Fruit fly (Drosophila melanogaster): Measurements from ENCODE around the gene snRNP-U1-C.

Gene snRNP-U1-C

DNA sequence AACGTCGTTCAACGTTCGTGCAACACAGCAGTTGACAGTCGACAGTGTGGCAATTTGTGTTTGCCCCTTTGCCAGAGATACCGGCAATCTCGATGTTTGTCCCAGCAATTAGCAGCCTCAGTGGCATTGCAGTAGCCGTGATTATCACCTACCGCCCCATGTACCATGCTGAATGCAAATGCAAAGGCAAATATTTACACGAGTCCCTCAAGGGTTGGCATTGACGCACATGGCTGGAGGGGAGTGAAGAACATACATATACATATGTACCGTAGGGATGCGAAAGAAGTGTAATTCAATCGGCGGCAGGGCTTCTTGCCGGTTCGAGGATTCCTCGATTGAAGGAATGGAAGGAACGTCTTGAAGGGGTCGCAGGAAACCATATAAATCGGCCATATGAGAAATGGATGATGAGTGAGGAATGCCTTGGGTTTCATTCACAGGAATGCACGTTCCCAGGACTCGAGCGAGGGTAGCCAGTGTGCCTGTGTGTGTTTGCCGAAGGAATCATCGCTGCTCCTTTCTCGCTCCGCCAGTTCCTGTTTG lies 16.5 kb upstream of the snRNP-U1-C start (continued):
- peak; percentile 4 for TF ChIP-seq CG10431 (GFP tag; optimal IDR thresholded peaks at IDR 0.05)
- no peak for TF ChIP-seq CG31388 (GFP tag; optimal IDR thresholded peaks at IDR 0.05)
- TF ChIP-seq sd (tag; optimal IDR thresholded peaks at IDR 0.05), result peak; percentile 39
- TF ChIP-seq CG14710 (tag; optimal IDR thresholded peaks at IDR 0.05), result peak; percentile 4
- peak; percentile 34 for TF ChIP-seq wek (GFP tag; optimal IDR thresholded peaks at IDR 0.05)
- no peak for TF ChIP-seq CG3726 (GFP tag; IDR thresholded peaks at IDR 0.05)
- peak; percentile 57 for TF ChIP-seq twi (tag; optimal IDR thresholded peaks at IDR 0.05)
- no peak for TF ChIP-seq so (GFP tag; IDR thresholded peaks at IDR 0.05)
- TF ChIP-seq tll (GFP tag; optimal IDR thresholded peaks at IDR 0.05), result peak in 1 of 2 experiments; percentile 82
- peak; percentile 70 for TF ChIP-seq otp (GFP tag; IDR thresholded peaks at IDR 0.05)
- TF ChIP-seq D (optimal IDR thresholded peaks at IDR 0.05), result peak; percentile 62
- no peak for TF ChIP-seq D (GFP tag; optimal IDR thresholded peaks at IDR 0.05)
- peak; percentile 39 for TF ChIP-seq ATbp (GFP tag; optimal IDR thresholded peaks at IDR 0.05)
- TF ChIP-seq repo (GFP tag; optimal IDR thresholded peaks at IDR 0.05), result no peak
- no peak for TF ChIP-seq CG8388 (GFP tag; optimal IDR thresholded peaks at IDR 0.05)
- no peak for TF ChIP-seq CG3995 (GFP tag; optimal IDR thresholded peaks at IDR 0.05)
- TF ChIP-seq CG15269 (tag; optimal IDR thresholded peaks at IDR 0.05), result no peak
- no peak for TF ChIP-seq ato (GFP tag; IDR thresholded peaks at IDR 0.05; ENCODE audit: partially characterized antibody)
- peak; percentile 25 for TF ChIP-seq kni (GFP tag; optimal IDR thresholded peaks at IDR 0.05)
- TF ChIP-seq h (optimal IDR thresholded peaks at IDR 0.05), result no peak
- no peak for TF ChIP-seq nau (GFP tag; optimal IDR thresholded peaks at IDR 0.05)
- TF ChIP-seq croc (GFP tag; conservative IDR thresholded peaks at IDR 0.05), result no peak
- TF ChIP-seq bab2 (GFP tag; optimal IDR thresholded peaks at IDR 0.05), result no peak

DNA sequence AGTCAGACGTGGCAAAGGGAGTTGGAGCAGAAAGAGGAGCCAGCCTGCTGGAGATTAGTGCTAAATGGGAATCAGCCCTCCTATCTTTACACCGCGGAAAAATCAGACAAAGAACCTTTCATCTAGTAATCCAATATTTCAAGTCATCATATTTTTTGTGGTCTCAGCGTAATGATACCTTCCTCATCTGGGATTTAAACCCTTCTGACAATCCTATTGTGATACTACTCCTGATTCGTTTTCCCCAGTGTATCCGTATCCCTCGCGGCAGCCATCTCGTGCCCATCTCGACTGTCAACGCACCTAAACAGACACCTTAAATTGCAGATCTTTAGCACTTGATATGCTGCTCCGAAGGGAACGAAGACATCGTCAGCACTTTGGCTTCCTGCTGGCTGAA lies 14.9 kb upstream of the snRNP-U1-C start:
- no peak for TF ChIP-seq CG8924 (tag; optimal IDR thresholded peaks at IDR 0.05)
- TF ChIP-seq gcm2 (GFP tag; optimal IDR thresholded peaks at IDR 0.05), result no peak
- TF ChIP-seq CG8359 (GFP tag; optimal IDR thresholded peaks at IDR 0.05; ENCODE audit: borderline replicate concordance), result no peak
- no peak for TF ChIP-seq en (GFP tag; optimal IDR thresholded peaks at IDR 0.05)
- 0 out of 2 replicates have a peak, but pooled peaks have one; percentile 10 for TF ChIP-seq wdn (GFP tag; IDR thresholded peaks at IDR 0.05)
- TF ChIP-seq zfh1 (GFP tag; IDR thresholded peaks at IDR 0.05), result 0 out of 3 replicates have a peak, but pooled peaks have one; percentile 7
- 0 out of 4 replicates have a peak, but pooled peaks have one; percentile 18 for TF ChIP-seq Gug (GFP tag; IDR thresholded peaks at IDR 0.05)
- peak; percentile 10 for TF ChIP-seq sens (GFP tag)
- no peak for TF ChIP-seq CG12236 (GFP tag; optimal IDR thresholded peaks at IDR 0.05)
- no peak for TF ChIP-seq sug (tag; optimal IDR thresholded peaks at IDR 0.05)
- TF ChIP-seq CG5180 (GFP tag; optimal IDR thresholded peaks at IDR 0.05), result no peak
- 0 out of 2 replicates have a peak, but pooled peaks have one; percentile 17 for TF ChIP-seq Ptx1 (GFP tag; IDR thresholded peaks at IDR 0.05)
- TF ChIP-seq ranshi (GFP tag; IDR thresholded peaks at IDR 0.05), result peak; percentile 41; the same call in 1 of the 2 replicates
- TF ChIP-seq sisA (GFP tag; IDR thresholded peaks at IDR 0.05), result peak; percentile 37; the same call in 1 of the 2 replicates
- TF ChIP-seq Bgb (GFP tag; IDR thresholded peaks at IDR 0.05; ENCODE audit: partially characterized antibody), result no peak
- TF ChIP-seq ssp (GFP tag; IDR thresholded peaks at IDR 0.05), result peak; percentile 15; the same call in 1 of the 2 replicates
- TF ChIP-seq CG6654 (GFP tag; optimal IDR thresholded peaks at IDR 0.05), result no peak
- peak; percentile 1 for TF ChIP-seq CG8944 (GFP tag; optimal IDR thresholded peaks at IDR 0.05)
- no peak for TF ChIP-seq Eip74EF (GFP tag; optimal IDR thresholded peaks at IDR 0.05)
- TF ChIP-seq slbo (GFP tag; IDR thresholded peaks at IDR 0.05), result peak; percentile 47
- TF ChIP-seq CG3838 (GFP tag; optimal IDR thresholded peaks at IDR 0.05), result no peak
- peak; percentile 7; the same call in 1 of the 2 replicates for TF ChIP-seq vvl (GFP tag; IDR thresholded peaks at IDR 0.05)
- TF ChIP-seq CG7987 (GFP tag; optimal IDR thresholded peaks at IDR 0.05), result no peak
- 0 out of 2 replicates have a peak, but pooled peaks have one; percentile 5 for TF ChIP-seq Drgx (GFP tag; IDR thresholded peaks at IDR 0.05)
- no peak for TF ChIP-seq Usf (GFP tag; optimal IDR thresholded peaks at IDR 0.05)
- TF ChIP-seq GATAe (GFP tag; conservative IDR thresholded peaks at IDR 0.05), result no peak
- peak; percentile 64 for TF ChIP-seq Med (GFP tag)
- no peak for TF ChIP-seq CG3163 (GFP tag; optimal IDR thresholded peaks at IDR 0.05)

Measured in whole organism, embryonic.